Worm (Caenorhabditis elegans) whole organism, midembryonic: ENCODE data around the gene EEED8.14.

Experiments used
- T22C8.4 ChIP-seq: fragments of 200-800 bp; sonication (Bioruptor generic); IDR thresholded peaks from 2 replicates; pipeline ENCODE4 v1.3.6; 2022; ENCODE audit warnings: missing genetic modification characterization, missing compliant biosample characterization
- cog-1 ChIP-seq: sonication (generic microtip); optimal IDR thresholded peaks from 2 replicates; lab custom pipeline; 2016; ENCODE audit warnings: missing genetic modification characterization, missing compliant biosample characterization
- flt-1 ChIP-seq: fragments of 200-800 bp; sonication (Bioruptor generic); IDR thresholded peaks from 2 replicates; pipeline ENCODE4 v1.3.6; 2022; ENCODE audit warnings: missing genetic modification characterization, missing compliant biosample characterization
- klf-2 ChIP-seq: fragments of 200-800 bp; sonication (Bioruptor generic); conservative IDR thresholded peaks from 2 replicates; pipeline ENCODE4 v1.3.6; 2022; ENCODE audit warnings: missing genetic modification reagents, missing genetic modification characterization, missing compliant biosample characterization
- med-1 ChIP-seq: sonication (generic microtip); optimal IDR thresholded peaks from 2 replicates; lab custom pipeline; 2017; ENCODE audit warnings: missing genetic modification characterization, mild to moderate bottlenecking, missing compliant biosample characterization, antibody characterized with exemption, missing genetic modification reagents; ENCODE audit not compliant: insufficient read depth
- ref-1 ChIP-seq: fragments of 200-800 bp; sonication (Bioruptor generic); conservative IDR thresholded peaks from 2 replicates; pipeline ENCODE4 v1.3.6; 2022; ENCODE audit warnings: missing genetic modification reagents, missing genetic modification characterization, missing compliant biosample characterization
- tab-1 ChIP-seq: fragments of 200-800 bp; sonication (Bioruptor generic); IDR thresholded peaks from 2 replicates; pipeline ENCODE4 v1.3.6; 2022; ENCODE audit warnings: missing genetic modification characterization, missing compliant biosample characterization
- ztf-23 ChIP-seq: fragments of 200-800 bp; sonication (Bioruptor generic); IDR thresholded peaks from 2 replicates; pipeline ENCODE4 v1.3.6; 2022; ENCODE audit warnings: missing genetic modification reagents, missing genetic modification characterization, missing compliant biosample characterization
- ztf-29 ChIP-seq: fragments of 200-800 bp; sonication (Bioruptor generic); IDR thresholded peaks from 2 replicates; pipeline ENCODE4 v1.3.6; 2022; ENCODE audit warnings: missing genetic modification reagents, missing genetic modification characterization, missing compliant biosample characterization

The EEED8.14 gene

ce11 chrII:5446506-5446905 is 32.7 kb upstream of the EEED8.14 start, which contains the start of gene nmr-1:
Gene nmr-1, minus strand, starts transcription at chrII:5446606.
- TF ChIP-seq ztf-29 (GFP tag; lab: Robert Waterston, UW) (no peak), tab-1 (GFP tag; lab: Robert Waterston, UW) (no peak), flt-1 (GFP tag; lab: Robert Waterston, UW) (no peak), klf-2 (GFP tag; lab: Robert Waterston, UW) (no peak), med-1 (GFP tag; lab: Kevin White, UChicago) (no peak)

- TF ChIP-seq ref-1 (GFP tag; lab: Robert Waterston, UW) (no peak), ztf-23 (GFP tag; lab: Robert Waterston, UW) (no peak), T22C8.4 (GFP tag; lab: Robert Waterston, UW) (no peak), klf-2 (GFP tag; lab: Robert Waterston, UW) (no peak), cog-1 (no peak), tab-1 (GFP tag; lab: Robert Waterston, UW) (no peak), ztf-29 (GFP tag; lab: Robert Waterston, UW) (no peak), med-1 (GFP tag; lab: Kevin White, UChicago) (no peak), flt-1 (GFP tag; lab: Robert Waterston, UW) (no peak)
Measured at ce11 chrII:5437586-5437985, 23.7 kb upstream of the EEED8.14 start, which contains the start of gene F07F6.1. Gene F07F6.1, plus strand, starts transcription at chrII:5437886.

ce11 chrII:5436833-5437232 is 23.0 kb upstream of the EEED8.14 start, which contains the start of gene dct-5:
Gene dct-5, minus strand, starts transcription at chrII:5436933.
- TF ChIP-seq tab-1 (GFP tag; lab: Robert Waterston, UW), result no peak

ce11 chrII:5433069-5433468 is 19.2 kb upstream of the EEED8.14 start, which contains the start of gene srx-114:
Gene srx-114, minus strand, starts transcription at chrII:5433169.
- no peak for TF ChIP-seq ztf-29 (GFP tag; lab: Robert Waterston, UW)
- no peak for TF ChIP-seq flt-1 (GFP tag; lab: Robert Waterston, UW)
- TF ChIP-seq med-1 (GFP tag; lab: Kevin White, UChicago), result no peak
- no peak for TF ChIP-seq ref-1 (GFP tag; lab: Robert Waterston, UW)
- TF ChIP-seq ztf-23 (GFP tag; lab: Robert Waterston, UW), result no peak
- no peak for TF ChIP-seq tab-1 (GFP tag; lab: Robert Waterston, UW)

- TF ChIP-seq flt-1 (GFP tag; lab: Robert Waterston, UW), result no peak
- TF ChIP-seq med-1 (GFP tag; lab: Kevin White, UChicago), result no peak
- TF ChIP-seq ztf-29 (GFP tag; lab: Robert Waterston, UW), result no peak
Measured at ce11 chrII:5429522-5430257, 15.8 kb upstream of the EEED8.14 start, which contains the start of the genes F07F6.4 and F07F6.2. Gene F07F6.4, minus strand, starts transcription at chrII:5429572. Gene F07F6.2, plus strand, starts transcription at chrII:5430207.

- TF ChIP-seq cog-1, result no peak
- no peak for TF ChIP-seq med-1 (GFP tag; lab: Kevin White, UChicago)
- TF ChIP-seq klf-2 (GFP tag; lab: Robert Waterston, UW), result no peak
- no peak for TF ChIP-seq ztf-23 (GFP tag; lab: Robert Waterston, UW)
- no peak for TF ChIP-seq ref-1 (GFP tag; lab: Robert Waterston, UW)
- TF ChIP-seq flt-1 (GFP tag; lab: Robert Waterston, UW), result no peak
- no peak for TF ChIP-seq ztf-29 (GFP tag; lab: Robert Waterston, UW)
- no peak for TF ChIP-seq T22C8.4 (GFP tag; lab: Robert Waterston, UW)
- no peak for TF ChIP-seq tab-1 (GFP tag; lab: Robert Waterston, UW)
Measured at ce11 chrII:5426470-5426869, 12.6 kb upstream of the EEED8.14 start.

ce11 chrII:5426054-5426453 is 12.2 kb upstream of the EEED8.14 start:
- 0 out of 2 replicates have a peak, but pooled peaks have one; percentile 54 for TF ChIP-seq ztf-23 (GFP tag; lab: Robert Waterston, UW)
- TF ChIP-seq klf-2 (GFP tag; lab: Robert Waterston, UW), result no peak
- TF ChIP-seq cog-1, result peak; percentile 17

ce11 chrII:5425633-5426032 is 11.8 kb upstream of the EEED8.14 start, which contains the start of gene F07F6.8:
Gene F07F6.8, minus strand, starts transcription at chrII:5425733.
- TF ChIP-seq med-1 (GFP tag; lab: Kevin White, UChicago) (no peak), ref-1 (GFP tag; lab: Robert Waterston, UW) (no peak), T22C8.4 (GFP tag; lab: Robert Waterston, UW) (no peak), tab-1 (GFP tag; lab: Robert Waterston, UW) (no peak), cog-1 (no peak), klf-2 (GFP tag; lab: Robert Waterston, UW) (no peak), ztf-23 (GFP tag; lab: Robert Waterston, UW) (no peak), ztf-29 (GFP tag; lab: Robert Waterston, UW) (no peak), flt-1 (GFP tag; lab: Robert Waterston, UW) (no peak)

- TF ChIP-seq med-1 (GFP tag; lab: Kevin White, UChicago), result no peak
- no peak for TF ChIP-seq klf-2 (GFP tag; lab: Robert Waterston, UW)
- TF ChIP-seq flt-1 (GFP tag; lab: Robert Waterston, UW), result no peak; the same call in 1 of the 2 replicates
- TF ChIP-seq T22C8.4 (GFP tag; lab: Robert Waterston, UW), result no peak
- TF ChIP-seq ref-1 (GFP tag; lab: Robert Waterston, UW), result no peak
- TF ChIP-seq tab-1 (GFP tag; lab: Robert Waterston, UW), result no peak
- TF ChIP-seq cog-1, result no peak
Measured at ce11 chrII:5423832-5424231, 10.0 kb upstream of the EEED8.14 start, which contains the start of gene F07F6.7. Gene F07F6.7, minus strand, starts transcription at chrII:5423858.
